Worm (Caenorhabditis elegans) whole organism, late embryonic: Measurements from ENCODE around the gene F13H8.6.

Experiments
- Y22D7AL.16 ChIP-seq: sonication (generic microtip); optimal IDR thresholded peaks from 2 replicates; lab custom pipeline; 2016; ENCODE audit warnings: missing genetic modification characterization, missing compliant biosample characterization
- ceh-22 ChIP-seq: sonication (generic microtip); optimal IDR thresholded peaks from 2 replicates; lab custom pipeline; 2017; ENCODE audit warnings: missing biosample characterization, missing genetic modification characterization
- dve-1 ChIP-seq: sonication (generic microtip); optimal IDR thresholded peaks from 2 replicates; lab custom pipeline; 2017; ENCODE audit warnings: antibody characterized with exemption, mild to moderate bottlenecking, missing genetic modification characterization, missing compliant biosample characterization
- lin-11 ChIP-seq: fragments of 200-800 bp; sonication (Bioruptor generic); optimal IDR thresholded peaks from 2 replicates; lab custom pipeline; 2018; ENCODE audit warnings: mild to moderate bottlenecking, missing genetic modification characterization, missing compliant biosample characterization
- pha-4 ChIP-seq: fragments of 150-350 bp; optimal IDR thresholded peaks from 2 replicates; lab custom pipeline; 2018; ENCODE audit warnings: missing biosample characterization, missing genetic modification reagents, missing genetic modification characterization

DNA sequence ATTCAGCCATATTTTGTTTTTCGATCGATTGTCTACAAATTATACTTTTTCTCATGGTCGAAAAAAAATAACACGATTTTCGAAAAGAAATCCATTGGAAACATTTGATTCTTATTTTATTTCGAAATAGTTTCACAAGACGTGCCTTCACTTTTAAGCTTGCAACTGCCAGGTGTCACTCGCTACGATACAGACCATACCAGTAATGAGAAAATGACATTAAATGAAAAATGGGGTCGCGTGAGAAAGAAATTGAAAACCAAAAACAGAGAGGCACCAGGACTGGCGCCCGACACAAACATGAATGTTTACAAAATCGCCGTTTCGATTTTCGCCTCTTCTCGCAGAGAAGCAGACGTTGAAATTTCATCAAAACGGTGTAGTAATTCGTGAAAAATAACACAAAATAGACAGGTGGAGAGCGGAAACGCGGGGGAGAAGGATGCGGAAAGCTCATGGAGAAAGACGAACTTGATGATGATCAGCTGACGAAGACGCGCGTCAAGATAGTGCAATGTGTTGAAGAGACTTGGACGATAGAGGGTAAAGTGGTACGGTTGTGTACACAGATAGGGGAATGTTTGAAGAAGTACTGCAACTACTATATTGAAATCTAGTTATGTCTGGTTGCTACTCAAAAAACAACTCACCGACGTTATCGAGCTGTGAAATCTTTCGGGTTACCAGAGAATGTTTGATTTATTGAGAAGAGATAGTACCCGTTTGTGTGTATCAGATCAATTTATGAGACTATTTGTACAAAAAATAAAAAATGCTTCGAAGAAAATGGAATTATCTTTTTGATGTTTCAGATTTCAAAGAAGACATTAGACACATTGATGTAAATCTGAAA, 50.4 kb downstream of the F13H8.6 start:
- TF ChIP-seq pha-4 (no peak), lin-11 (no peak), dve-1 (tag; lab: Kevin White, UChicago) (no peak), ceh-22 (no peak), Y22D7AL.16 (tag; lab: Kevin White, UChicago) (no peak)
